Fruit fly (Drosophila melanogaster) Kc167 (cell line): ENCODE data around the gene CG11927.

Source experiments
- insv ChIP-seq: fragments of >200 bp; optimal IDR thresholded peaks from 3 replicates; lab custom pipeline; 2018; ENCODE audit warnings: missing external identifiers
- psq ChIP-seq: fragments of >200 bp; optimal IDR thresholded peaks from 2 replicates; lab custom pipeline; 2017; ENCODE audit warnings: missing external identifiers

DNA sequence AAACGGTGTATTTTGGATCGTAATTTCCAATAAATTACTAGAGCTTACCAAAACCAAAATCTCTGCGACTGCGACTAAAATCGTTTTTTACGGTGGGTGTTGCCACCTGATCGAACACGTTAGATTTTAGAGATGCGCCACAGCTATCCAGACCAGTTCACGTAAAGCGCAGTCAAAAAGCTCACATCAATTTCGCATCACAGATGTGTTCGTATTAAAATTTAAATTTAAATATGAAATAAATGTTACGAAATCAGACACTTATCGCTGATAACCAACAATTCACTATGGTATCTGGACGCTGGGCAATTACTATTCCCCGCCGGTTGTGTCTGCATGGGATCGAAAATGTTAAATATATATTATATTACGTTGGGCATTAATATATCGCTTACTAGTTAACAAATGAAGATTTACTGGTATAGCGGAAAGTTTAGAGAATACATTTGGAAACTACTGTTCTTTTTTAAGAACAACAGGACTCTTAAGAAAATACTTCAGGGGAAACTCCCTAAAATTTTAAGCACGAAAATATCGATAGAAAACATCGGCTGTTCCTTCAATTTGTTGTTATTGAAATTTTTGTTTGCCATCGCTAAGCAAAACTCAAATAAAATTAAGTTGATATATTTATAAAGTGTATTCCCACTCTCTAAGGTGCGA is at the start of gene CG11927, which contains the start of gene mxt:
- no peak for TF ChIP-seq psq
- TF ChIP-seq insv (lab: Kevin White, UChicago), result no peak
